Fruit fly (Drosophila melanogaster) whole organism, pupa: Measurements from ENCODE around the gene Atxn7.

ENCODE experiments used
- CG13204 ChIP-seq: fragments of 200-800 bp; sonication (Bioruptor generic); optimal IDR thresholded peaks from 2 replicates; lab custom pipeline; 2018; ENCODE audit warnings: missing biosample characterization, mild to moderate bottlenecking, missing genetic modification characterization, moderate library complexity
- CG14655 ChIP-seq: fragments of 200-800 bp; sonication (Bioruptor generic); optimal IDR thresholded peaks from 3 replicates; lab custom pipeline; 2017; ENCODE audit warnings: mild to moderate bottlenecking, missing biosample characterization, missing genetic modification reagents, missing genetic modification characterization
- CG15710 ChIP-seq: fragments of 200-800 bp; sonication (Bioruptor generic); optimal IDR thresholded peaks from 2 replicates; lab custom pipeline; 2018; ENCODE audit warnings: missing biosample characterization, mild to moderate bottlenecking, missing genetic modification characterization, moderate library complexity
- CG32121 ChIP-seq: fragments of 200-800 bp; sonication (Bioruptor generic); IDR thresholded peaks from 2 replicates; pipeline ENCODE4 v1.3.6; 2022; ENCODE audit warnings: missing biosample characterization, missing genetic modification characterization
- CG34367 ChIP-seq: fragments of 200-800 bp; sonication (Bioruptor generic); optimal IDR thresholded peaks from 2 replicates; lab custom pipeline; 2018; ENCODE audit warnings: missing biosample characterization, mild to moderate bottlenecking, missing genetic modification characterization
- CG8159 ChIP-seq: fragments of 200-800 bp; sonication (Bioruptor generic); optimal IDR thresholded peaks from 3 replicates; lab custom pipeline; 2018; ENCODE audit warnings: missing biosample characterization, mild to moderate bottlenecking, missing genetic modification characterization, moderate library complexity
- CG8301 ChIP-seq: fragments of 200-800 bp; sonication (Bioruptor generic); optimal IDR thresholded peaks from 2 replicates; lab custom pipeline; 2018; ENCODE audit warnings: missing biosample characterization, mild to moderate bottlenecking, missing genetic modification characterization
- CG9948 ChIP-seq: fragments of 200-800 bp; sonication (Bioruptor generic); optimal IDR thresholded peaks from 2 replicates; lab custom pipeline; 2018; ENCODE audit warnings: missing biosample characterization, mild to moderate bottlenecking, missing genetic modification characterization, moderate library complexity
- EcR ChIP-seq: fragments of 200-800 bp; sonication (Bioruptor generic); optimal IDR thresholded peaks from 3 replicates; lab custom pipeline; 2019; ENCODE audit warnings: missing biosample characterization, missing genetic modification characterization, mild to moderate bottlenecking, moderate library complexity, missing genetic modification reagents
- Ets98B ChIP-seq: fragments of 200-800 bp; sonication (Bioruptor generic); IDR thresholded peaks from 2 replicates; pipeline ENCODE4 v1.3.6; 2022; ENCODE audit warnings: missing biosample characterization, missing genetic modification characterization
- Pif1B ChIP-seq: fragments of 200-800 bp; sonication (Bioruptor generic); optimal IDR thresholded peaks from 3 replicates; lab custom pipeline; 2016; ENCODE audit warnings: missing biosample characterization, missing genetic modification characterization
- Snoo ChIP-seq: fragments of 200-800 bp; sonication (Bioruptor generic); optimal IDR thresholded peaks from 3 replicates; lab custom pipeline; 2017; ENCODE audit warnings: missing biosample characterization, mild to moderate bottlenecking, missing genetic modification characterization, inconsistent platforms
- gl ChIP-seq: fragments of 200-800 bp; sonication (Bioruptor generic); optimal IDR thresholded peaks from 2 replicates; lab custom pipeline; 2018; ENCODE audit warnings: missing biosample characterization, mild to moderate bottlenecking, missing genetic modification characterization

dm6 chr2L:2357228-2357656 lies 18.4 kb upstream of the Atxn7 start, which contains the start of gene CG9967:
- TF ChIP-seq Pif1B (no peak), Ets98B (GFP tag; lab: Robert Waterston, UW) (no peak), EcR (GFP tag; lab: Kevin White, UChicago) (no peak), CG15710 (tag; lab: Kevin White, UChicago) (no peak), CG14655 (GFP tag; lab: Kevin White, UChicago) (no peak), CG8301 (tag; lab: Kevin White, UChicago) (no peak), gl (tag; lab: Kevin White, UChicago) (no peak), CG13204 (GFP tag; lab: Kevin White, UChicago) (no peak), CG9948 (tag; lab: Kevin White, UChicago) (no peak), CG8159 (tag; lab: Kevin White, UChicago) (no peak), Snoo (no peak), CG32121 (GFP tag; lab: Robert Waterston, UW) (no peak), CG34367 (no peak)
